Fruit fly (Drosophila melanogaster) S2 (cell line): ENCODE measurements around the gene CG10019.

ENCODE experiments used
- CG8478 ChIP-seq: fragments of >200 bp; optimal IDR thresholded peaks from 2 replicates; lab custom pipeline; 2018
- CTCF ChIP-seq, 2 experiments: fragments of >200 bp; optimal IDR thresholded peaks; 2 replicates each; lab custom pipeline; 2018

- no peak for TF ChIP-seq CG8478 (lab: Kevin White, UChicago)
- no peak for TF ChIP-seq CTCF (optimal IDR thresholded peaks at IDR 0.05; lab: Kevin White, UChicago)
Measured at dm6 chr2L:3692466-3692865, 37.8 kb upstream of the CG10019 start, which contains the start of gene CG16704.
